Worm (Caenorhabditis elegans) whole organism, L4/young adult: ENCODE data around the gene nspe-1.

Source experiments
- W03F9.2 ChIP-seq: fragments of 150-350 bp; optimal IDR thresholded peaks from 2 replicates; lab custom pipeline; 2014; ENCODE audit warnings: missing biosample characterization, missing genetic modification characterization
- dao-5 ChIP-seq: sonication (generic microtip); optimal IDR thresholded peaks from 2 replicates; lab custom pipeline; 2016; ENCODE audit warnings: missing genotype, missing genetic modification characterization, moderate library complexity, missing compliant biosample characterization
- him-1 ChIP-seq: sonication (generic microtip); optimal IDR thresholded peaks from 2 replicates; lab custom pipeline; 2016; ENCODE audit warnings: missing genotype, missing genetic modification reagents, missing genetic modification characterization, missing compliant biosample characterization

DNA sequence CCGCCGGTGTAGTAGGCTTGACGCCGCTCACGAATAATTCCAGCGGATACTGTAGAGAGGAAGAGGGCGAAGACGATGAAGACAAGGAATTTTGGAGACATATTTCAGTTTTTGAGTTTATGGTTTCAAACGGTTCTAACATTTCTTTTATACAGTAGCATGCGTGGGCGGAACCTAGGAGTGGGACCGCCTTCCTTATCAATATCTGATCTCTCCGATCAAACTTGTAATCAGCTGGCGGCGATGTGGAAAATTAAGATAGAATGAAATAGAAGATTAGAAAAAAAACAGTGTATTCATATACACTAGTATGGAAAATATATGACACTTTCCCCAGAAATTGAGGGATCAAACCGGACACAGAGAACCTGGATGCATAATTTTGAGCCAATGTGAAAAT is 1.4 kb downstream of the nspe-1 start, which contains the start of gene nspe-2:
- TF ChIP-seq him-1, result no peak
- no peak for TF ChIP-seq W03F9.2
- no peak for TF ChIP-seq dao-5 (tag; lab: Kevin White, UChicago)
